Fruit fly (Drosophila melanogaster) whole organism, embryonic: ENCODE data around the gene CG43448.

ENCODE experiments used
- Abd-B ChIP-seq: fragments of 200-800 bp; sonication (Bioruptor generic); optimal IDR thresholded peaks from 2 replicates; lab custom pipeline; 2018; ENCODE audit warnings: missing biosample characterization, mild to moderate bottlenecking, missing genetic modification characterization, moderate library complexity
- Ada2b ChIP-seq: fragments of 200-800 bp; sonication (Bioruptor generic); IDR thresholded peaks from 2 replicates; pipeline ENCODE4 v1.3.6; 2022; ENCODE audit warnings: missing biosample characterization, missing genetic modification characterization
- Adf1 ChIP-seq: fragments of 200-800 bp; sonication (Bioruptor generic); IDR thresholded peaks from 2 replicates; pipeline ENCODE4 v1.3.6; 2022; ENCODE audit warnings: missing biosample characterization, missing genetic modification characterization
- Aef1 ChIP-seq: fragments of 200-800 bp; sonication (Bioruptor generic); IDR thresholded peaks from 3 replicates; pipeline ENCODE4 v1.3.6; 2022; ENCODE audit warnings: missing biosample characterization, missing genetic modification characterization
- Bgb ChIP-seq: fragments of 200-800 bp; sonication (Bioruptor generic); IDR thresholded peaks from 2 replicates; pipeline ENCODE4 v1.3.6; 2022; ENCODE audit warnings: missing biosample characterization, missing genetic modification characterization; ENCODE audit not compliant: partially characterized antibody
- Blimp-1 ChIP-seq: fragments of 200-800 bp; sonication (Bioruptor generic); optimal IDR thresholded peaks from 3 replicates; lab custom pipeline; 2018; ENCODE audit warnings: missing biosample characterization, missing genetic modification characterization, mild to moderate bottlenecking, moderate library complexity, missing genetic modification reagents
- BtbVII ChIP-seq: fragments of 200-800 bp; sonication (Bioruptor generic); optimal IDR thresholded peaks from 3 replicates; lab custom pipeline; 2017; ENCODE audit warnings: missing biosample characterization, mild to moderate bottlenecking, missing genetic modification characterization
- CG10431 ChIP-seq: fragments of 200-800 bp; sonication (Bioruptor generic); optimal IDR thresholded peaks from 3 replicates; lab custom pipeline; 2018; ENCODE audit warnings: missing biosample characterization, mild to moderate bottlenecking, missing genetic modification characterization
- CG11695 ChIP-seq: fragments of 200-800 bp; sonication (Bioruptor generic); IDR thresholded peaks from 3 replicates; pipeline ENCODE4 v1.3.6; 2022; ENCODE audit warnings: missing biosample characterization, missing genetic modification characterization
- CG12659 ChIP-seq: fragments of 200-800 bp; sonication (Bioruptor generic); optimal IDR thresholded peaks from 3 replicates; lab custom pipeline; 2017; ENCODE audit warnings: mild to moderate bottlenecking, missing biosample characterization, missing genetic modification reagents, missing genetic modification characterization
- CG13894 ChIP-seq: fragments of 200-800 bp; sonication (Bioruptor generic); optimal IDR thresholded peaks from 3 replicates; lab custom pipeline; 2018; ENCODE audit warnings: missing biosample characterization, mild to moderate bottlenecking, missing genetic modification characterization, moderate library complexity
- CG15269 ChIP-seq: fragments of 200-800 bp; sonication (Bioruptor generic); optimal IDR thresholded peaks from 2 replicates; lab custom pipeline; 2018; ENCODE audit warnings: missing biosample characterization, mild to moderate bottlenecking, missing genetic modification characterization, moderate library complexity
- CG16813 ChIP-seq: fragments of 200-800 bp; sonication (Bioruptor generic); IDR thresholded peaks from 3 replicates; pipeline ENCODE4 v1.3.6; 2022; ENCODE audit warnings: missing biosample characterization, missing genetic modification characterization; ENCODE audit not compliant: partially characterized antibody
- CG16863 ChIP-seq: fragments of 200-800 bp; sonication (Bioruptor generic); optimal IDR thresholded peaks from 3 replicates; lab custom pipeline; 2016; ENCODE audit warnings: missing biosample characterization, missing genetic modification characterization
- CG17361 ChIP-seq: fragments of 200-800 bp; sonication (Bioruptor generic); IDR thresholded peaks from 3 replicates; pipeline ENCODE4 v1.3.6; 2022; ENCODE audit warnings: missing biosample characterization, missing genetic modification characterization
- CG30020 ChIP-seq: fragments of 200-800 bp; optimal IDR thresholded peaks from 2 replicates; lab custom pipeline; 2019; ENCODE audit warnings: missing biosample characterization, mild to moderate bottlenecking, missing genetic modification characterization, moderate library complexity
- CG30431 ChIP-seq: fragments of 200-800 bp; sonication (Bioruptor generic); optimal IDR thresholded peaks from 2 replicates; lab custom pipeline; 2017; ENCODE audit warnings: missing biosample characterization, missing genetic modification characterization
- CG31388 ChIP-seq: fragments of 200-800 bp; sonication (Bioruptor generic); optimal IDR thresholded peaks from 2 replicates; lab custom pipeline; 2016; ENCODE audit warnings: missing biosample characterization, missing genetic modification characterization
- CG4854 ChIP-seq: fragments of 200-800 bp; sonication (Bioruptor generic); optimal IDR thresholded peaks from 2 replicates; lab custom pipeline; 2016; ENCODE audit warnings: missing biosample characterization, missing genetic modification characterization, inconsistent platforms
- CG7372 ChIP-seq: fragments of 200-800 bp; sonication (Bioruptor generic); IDR thresholded peaks from 2 replicates; pipeline ENCODE4 v1.3.6; 2022; ENCODE audit warnings: missing biosample characterization, missing genetic modification characterization
- CG8359 ChIP-seq: fragments of 200-800 bp; sonication (Bioruptor generic); optimal IDR thresholded peaks from 2 replicates; lab custom pipeline; 2017; ENCODE audit warnings: missing biosample characterization, mild to moderate bottlenecking, missing genetic modification characterization, borderline replicate concordance
- CG8924 ChIP-seq: fragments of 200-800 bp; optimal IDR thresholded peaks from 3 replicates; lab custom pipeline; 2019; ENCODE audit warnings: missing biosample characterization, mild to moderate bottlenecking, missing genetic modification characterization, moderate library complexity
- CG9215 ChIP-seq: fragments of 200-800 bp; sonication (Bioruptor generic); IDR thresholded peaks from 2 replicates; pipeline ENCODE4 v1.3.6; 2022; ENCODE audit warnings: missing biosample characterization, missing genetic modification characterization
- Dad ChIP-seq: fragments of 200-800 bp; sonication (Bioruptor generic); optimal IDR thresholded peaks from 3 replicates; lab custom pipeline; 2016; ENCODE audit warnings: missing biosample characterization, missing genetic modification characterization
- Dref ChIP-seq: fragments of 200-800 bp; sonication (Bioruptor generic); IDR thresholded peaks from 2 replicates; pipeline ENCODE4 v1.3.6; 2022; ENCODE audit warnings: missing biosample characterization, missing genetic modification characterization
- Hand ChIP-seq: fragments of 200-800 bp; sonication (Bioruptor generic); optimal IDR thresholded peaks from 2 replicates; lab custom pipeline; 2017; ENCODE audit warnings: mild to moderate bottlenecking, missing biosample characterization, missing genetic modification reagents, missing genetic modification characterization
- MESR4 ChIP-seq: fragments of 200-800 bp; sonication (Bioruptor generic); optimal IDR thresholded peaks from 2 replicates; lab custom pipeline; 2018; ENCODE audit warnings: missing biosample characterization, mild to moderate bottlenecking, missing genetic modification characterization, moderate library complexity
- Mad ChIP-seq: fragments of 200-800 bp; sonication (Bioruptor generic); optimal IDR thresholded peaks from 2 replicates; lab custom pipeline; 2016; ENCODE audit warnings: missing biosample characterization, missing genetic modification characterization
- Mes4 ChIP-seq: fragments of 200-800 bp; sonication (Bioruptor generic); optimal IDR thresholded peaks from 2 replicates; lab custom pipeline; 2016; ENCODE audit warnings: missing biosample characterization, missing genetic modification characterization
- Nf-YB ChIP-seq: fragments of 200-800 bp; sonication (Bioruptor generic); optimal IDR thresholded peaks from 3 replicates; lab custom pipeline; 2019; ENCODE audit warnings: missing biosample characterization, mild to moderate bottlenecking, missing genetic modification characterization, moderate library complexity
- Optix ChIP-seq: fragments of 200-800 bp; sonication (Bioruptor generic); IDR thresholded peaks from 3 replicates; pipeline ENCODE4 v1.3.6; 2022; ENCODE audit warnings: missing biosample characterization, missing genetic modification characterization
- Usf ChIP-seq: fragments of 200-800 bp; sonication (Bioruptor generic); optimal IDR thresholded peaks from 2 replicates; lab custom pipeline; 2017; ENCODE audit warnings: missing genotype, missing biosample characterization, missing genetic modification characterization
- ab ChIP-seq: fragments of 200-800 bp; sonication (Bioruptor generic); optimal IDR thresholded peaks from 2 replicates; lab custom pipeline; 2016; ENCODE audit warnings: missing biosample characterization, missing genetic modification characterization
- amos ChIP-seq: fragments of 200-800 bp; sonication (Bioruptor generic); IDR thresholded peaks from 2 replicates; pipeline ENCODE4 v1.3.6; 2022; ENCODE audit warnings: missing biosample characterization, missing genetic modification characterization; ENCODE audit not compliant: partially characterized antibody
- btn ChIP-seq: fragments of 200-800 bp; sonication (Bioruptor generic); optimal IDR thresholded peaks from 2 replicates; lab custom pipeline; 2016; ENCODE audit warnings: missing biosample characterization, missing genetic modification characterization
- cwo ChIP-seq: fragments of 200-800 bp; sonication (Bioruptor generic); optimal IDR thresholded peaks from 3 replicates; lab custom pipeline; 2017; ENCODE audit warnings: missing biosample characterization, missing genetic modification characterization, mild to moderate bottlenecking, moderate library complexity, missing genetic modification reagents
- dm ChIP-seq: fragments of 200-800 bp; sonication (Bioruptor generic); optimal IDR thresholded peaks from 3 replicates; lab custom pipeline; 2016; ENCODE audit warnings: missing biosample characterization, missing genetic modification characterization
- exex ChIP-seq: fragments of 200-800 bp; sonication (Bioruptor generic); optimal IDR thresholded peaks from 4 replicates; lab custom pipeline; 2018; ENCODE audit warnings: missing biosample characterization, mild to moderate bottlenecking, missing genetic modification characterization, moderate library complexity
- ftz-f1 ChIP-seq: fragments of 200-800 bp; sonication (Bioruptor generic); optimal IDR thresholded peaks from 2 replicates; lab custom pipeline; 2016; ENCODE audit warnings: missing biosample characterization, missing genetic modification characterization
- gcm2 ChIP-seq: fragments of 200-800 bp; sonication (Bioruptor generic); optimal IDR thresholded peaks from 2 replicates; lab custom pipeline; 2016; ENCODE audit warnings: missing biosample characterization, missing genetic modification characterization
- klu ChIP-seq: fragments of 200-800 bp; sonication (Bioruptor generic); IDR thresholded peaks from 2 replicates; pipeline ENCODE4 v1.3.6; 2022; ENCODE audit warnings: missing biosample characterization, missing genetic modification characterization
- mam ChIP-seq: fragments of 200-800 bp; sonication (Bioruptor generic); optimal IDR thresholded peaks from 3 replicates; lab custom pipeline; 2016; ENCODE audit warnings: missing biosample characterization, missing genetic modification characterization
- org-1 ChIP-seq: fragments of 200-800 bp; sonication (Bioruptor generic); optimal IDR thresholded peaks from 2 replicates; lab custom pipeline; 2017; ENCODE audit warnings: missing biosample characterization, missing genetic modification characterization
- pan ChIP-seq, 4 experiments: fragments of >200 bp in 3 of 4; fragments of 200-800 bp in 1 of 4; sonication (Bioruptor generic) in 1 of 4; optimal IDR thresholded peaks in 3 of 4; IDR thresholded peaks in 1 of 4; 2 replicates each; pipeline versions ENCODE4 v1.3.6 to Lab custom; 2017 to 2022; ENCODE audit warnings: missing biosample characterization in 2 of 4, missing genetic modification characterization in 2 of 4, mixed read lengths in 1 of 4
- pho ChIP-seq: fragments of 200-800 bp; sonication (Bioruptor generic); optimal IDR thresholded peaks from 2 replicates; lab custom pipeline; 2016; ENCODE audit warnings: missing biosample characterization, missing genetic modification characterization
- rib ChIP-seq: fragments of 200-800 bp; sonication (Bioruptor generic); IDR thresholded peaks from 2 replicates; pipeline ENCODE4 v1.3.6; 2022; ENCODE audit warnings: missing biosample characterization, missing genetic modification characterization
- shn ChIP-seq: fragments of 200-800 bp; sonication (Bioruptor generic); optimal IDR thresholded peaks from 3 replicates; lab custom pipeline; 2016; ENCODE audit warnings: missing biosample characterization, missing genetic modification characterization
- trh ChIP-seq: fragments of 200-800 bp; sonication (Bioruptor generic); optimal IDR thresholded peaks from 2 replicates; lab custom pipeline; 2016; ENCODE audit warnings: missing biosample characterization, missing genetic modification characterization
- unpg ChIP-seq: fragments of 200-800 bp; sonication (Bioruptor generic); optimal IDR thresholded peaks from 3 replicates; lab custom pipeline; 2018; ENCODE audit warnings: missing biosample characterization, mild to moderate bottlenecking, missing genetic modification characterization, moderate library complexity
- vnd ChIP-seq: fragments of 200-800 bp; sonication (Bioruptor generic); IDR thresholded peaks from 3 replicates; pipeline ENCODE4 v1.3.6; 2022; ENCODE audit warnings: missing biosample characterization, missing genetic modification characterization; ENCODE audit not compliant: partially characterized antibody
- zfh1 ChIP-seq: fragments of 200-800 bp; sonication (Bioruptor generic); IDR thresholded peaks from 3 replicates; pipeline ENCODE4 v1.3.6; 2022; ENCODE audit warnings: missing biosample characterization, missing genetic modification characterization

The CG43448 gene

DNA sequence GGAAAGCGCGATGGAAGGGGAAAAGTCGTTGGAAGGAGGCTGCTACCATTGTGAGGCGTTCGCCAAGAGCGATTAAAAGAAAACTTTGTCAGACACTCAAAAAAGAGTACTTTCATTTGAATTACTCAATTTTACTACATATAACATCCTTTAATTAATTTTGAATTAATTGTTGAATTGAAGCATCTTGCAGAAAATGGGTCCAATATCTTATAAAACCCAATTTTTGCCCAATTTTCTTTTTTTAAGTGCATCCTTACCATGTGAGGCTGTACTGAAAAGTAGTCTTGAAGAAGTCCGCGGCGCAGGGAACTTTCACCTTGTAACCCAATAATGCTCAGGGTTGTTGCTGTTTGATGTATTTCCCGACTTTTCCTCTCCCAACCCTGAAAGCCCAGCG is 2.3 kb downstream of the CG43448 start (continued):
- TF ChIP-seq btn (GFP tag; lab: Kevin White, UChicago) = no peak
- no peak for TF ChIP-seq CG30020 (tag; lab: Kevin White, UChicago)
- TF ChIP-seq Ada2b = no peak
- TF ChIP-seq Abd-B (GFP tag; lab: Kevin White, UChicago) = no peak
- no peak for TF ChIP-seq ab (GFP tag; lab: Kevin White, UChicago)
- no peak for TF ChIP-seq org-1 (GFP tag; lab: Kevin White, UChicago)
- TF ChIP-seq Mad (GFP tag; lab: Kevin White, UChicago) = no peak
- TF ChIP-seq CG8359 (GFP tag; lab: Kevin White, UChicago) = no peak
- no peak for TF ChIP-seq mam (GFP tag; lab: Kevin White, UChicago)
- TF ChIP-seq CG4854 (GFP tag; lab: Kevin White, UChicago) = no peak
- no peak for TF ChIP-seq CG16813 (GFP tag; lab: Robert Waterston, UW)
- TF ChIP-seq CG7372 = no peak
- TF ChIP-seq CG9215 = no peak
- TF ChIP-seq Adf1 = no peak
- TF ChIP-seq Dref (GFP tag; lab: Robert Waterston, UW) = no peak
- no peak for TF ChIP-seq CG10431 (GFP tag; lab: Kevin White, UChicago)
- no peak for TF ChIP-seq shn (GFP tag; lab: Kevin White, UChicago)
- peak; percentile 50 for TF ChIP-seq Blimp-1 (GFP tag; lab: Kevin White, UChicago)
- TF ChIP-seq dm (GFP tag; lab: Kevin White, UChicago) = no peak
- no peak for TF ChIP-seq CG30431 (GFP tag; lab: Kevin White, UChicago)
- no peak for TF ChIP-seq Usf (GFP tag; lab: Kevin White, UChicago)
- TF ChIP-seq Hand = peak; percentile 8
- no peak for TF ChIP-seq pan (optimal IDR thresholded peaks at IDR 0.05; lab: Kevin White, UChicago)
- TF ChIP-seq pan (GFP tag; optimal IDR thresholded peaks at IDR 0.05 in 1 of 2, IDR thresholded peaks at IDR 0.05 in 1 of 2) = no peak
- TF ChIP-seq trh (GFP tag; lab: Kevin White, UChicago) = no peak
- TF ChIP-seq vnd (GFP tag; lab: Robert Waterston, UW) = no peak
- TF ChIP-seq rib (GFP tag; lab: Robert Waterston, UW) = no peak
- TF ChIP-seq MESR4 (GFP tag; lab: Kevin White, UChicago) = no peak
- no peak for TF ChIP-seq amos (GFP tag; lab: Robert Waterston, UW)
- TF ChIP-seq unpg = peak; percentile 49
- peak; percentile 49 for TF ChIP-seq CG15269
- no peak for TF ChIP-seq CG12659 (GFP tag; lab: Kevin White, UChicago)
- TF ChIP-seq ftz-f1 = no peak
- no peak for TF ChIP-seq CG17361 (GFP tag; lab: Robert Waterston, UW)
- TF ChIP-seq Mes4 (GFP tag; lab: Kevin White, UChicago) = no peak
- TF ChIP-seq Bgb (GFP tag; lab: Robert Waterston, UW) = no peak
- TF ChIP-seq CG11695 = 0 out of 3 replicates have a peak, but pooled peaks have one; percentile 36
- no peak for TF ChIP-seq CG13894
- TF ChIP-seq CG31388 (GFP tag; lab: Kevin White, UChicago) = no peak
- TF ChIP-seq Nf-YB (GFP tag; lab: Kevin White, UChicago) = no peak
- no peak for TF ChIP-seq CG16863 (GFP tag; lab: Kevin White, UChicago)
- no peak for TF ChIP-seq BtbVII (GFP tag; lab: Kevin White, UChicago)
- TF ChIP-seq exex (tag; lab: Kevin White, UChicago) = no peak
- TF ChIP-seq Optix (GFP tag; lab: Robert Waterston, UW) = no peak
- TF ChIP-seq cwo (GFP tag; lab: Kevin White, UChicago) = no peak
- no peak for TF ChIP-seq CG8924 (tag; lab: Kevin White, UChicago)
- TF ChIP-seq Dad (GFP tag; lab: Kevin White, UChicago) = no peak
- no peak for TF ChIP-seq klu (GFP tag; lab: Robert Waterston, UW)
- TF ChIP-seq zfh1 (GFP tag; lab: Robert Waterston, UW) = 0 out of 3 replicates have a peak, but pooled peaks have one; percentile 24
- TF ChIP-seq gcm2 (GFP tag; lab: Kevin White, UChicago) = no peak
- TF ChIP-seq pho (GFP tag; lab: Kevin White, UChicago) = no peak
- TF ChIP-seq Aef1 (GFP tag; lab: Robert Waterston, UW) = no peak
